Worm (Caenorhabditis elegans): ENCODE measurements around the gene dpy-28.

DNA sequence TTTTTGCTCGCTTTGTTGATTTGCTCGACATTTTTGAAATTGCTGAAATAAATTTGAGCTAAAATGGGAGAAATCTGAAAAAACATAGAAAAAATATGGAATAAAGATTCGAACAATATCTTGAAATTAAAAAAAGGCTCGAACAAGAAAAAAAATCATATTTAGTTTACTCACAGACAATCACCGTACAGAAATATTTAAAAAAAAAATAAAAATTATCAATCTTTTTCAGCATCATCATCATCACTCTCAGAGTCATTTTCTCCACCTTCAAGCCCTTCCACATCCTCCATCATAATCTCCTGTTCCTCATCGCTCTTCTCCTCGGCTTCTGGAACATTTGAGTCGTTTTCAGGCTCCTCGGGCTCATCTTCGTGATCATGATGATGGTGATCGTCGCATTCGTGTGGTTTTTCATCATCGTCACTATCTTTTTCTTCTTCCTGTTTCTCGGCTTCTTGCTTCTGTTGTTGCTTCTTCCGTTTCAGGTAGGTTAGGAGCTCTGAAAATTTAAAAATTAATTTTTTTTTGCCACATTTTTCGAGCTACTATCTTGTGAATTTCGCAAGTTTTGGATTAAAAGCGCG is 7.4 kb upstream of the dpy-28 start, which contains the start of gene hpl-2:
- no peak for TF ChIP-seq unc-39 (tag; optimal IDR thresholded peaks at IDR 0.05)
- no peak for TF ChIP-seq unc-62 (GFP tag; optimal IDR thresholded peaks at IDR 0.05)
- TF ChIP-seq elt-3 (tag; optimal IDR thresholded peaks at IDR 0.05), result no peak

All from whole organism, mixed stage, embryonic.